Worm (Caenorhabditis elegans) whole organism, mixed stage, embryonic: ENCODE results near the gene lmtr-5.

Experiments
- ces-1 ChIP-seq: fragments of 150-350 bp; optimal IDR thresholded peaks from 2 replicates; lab custom pipeline; 2014; ENCODE audit warnings: missing biosample characterization, missing genetic modification reagents, missing genetic modification characterization
- elt-3 ChIP-seq: fragments of 150-350 bp; optimal IDR thresholded peaks from 2 replicates; lab custom pipeline; 2014; ENCODE audit warnings: missing biosample characterization, missing genetic modification characterization
- nhr-28 ChIP-seq: fragments of 150-350 bp; optimal IDR thresholded peaks from 2 replicates; lab custom pipeline; 2014; ENCODE audit warnings: missing biosample characterization, missing genetic modification characterization
- pha-4 ChIP-seq: fragments of 150-350 bp; optimal IDR thresholded peaks from 2 replicates; lab custom pipeline; 2018; ENCODE audit warnings: missing biosample characterization, missing genetic modification reagents, missing genetic modification characterization
- snpc-4 ChIP-seq: fragments of 150-350 bp; optimal IDR thresholded peaks from 2 replicates; lab custom pipeline; 2014; ENCODE audit warnings: missing biosample characterization, missing genetic modification characterization
- unc-62 ChIP-seq: fragments of 150-350 bp; optimal IDR thresholded peaks from 2 replicates; lab custom pipeline; 2014; ENCODE audit warnings: missing biosample characterization, missing genetic modification reagents, missing genetic modification characterization
- ztf-11 ChIP-seq: fragments of 150-350 bp; optimal IDR thresholded peaks from 2 replicates; lab custom pipeline; 2014; ENCODE audit warnings: missing biosample characterization, missing genetic modification characterization

DNA sequence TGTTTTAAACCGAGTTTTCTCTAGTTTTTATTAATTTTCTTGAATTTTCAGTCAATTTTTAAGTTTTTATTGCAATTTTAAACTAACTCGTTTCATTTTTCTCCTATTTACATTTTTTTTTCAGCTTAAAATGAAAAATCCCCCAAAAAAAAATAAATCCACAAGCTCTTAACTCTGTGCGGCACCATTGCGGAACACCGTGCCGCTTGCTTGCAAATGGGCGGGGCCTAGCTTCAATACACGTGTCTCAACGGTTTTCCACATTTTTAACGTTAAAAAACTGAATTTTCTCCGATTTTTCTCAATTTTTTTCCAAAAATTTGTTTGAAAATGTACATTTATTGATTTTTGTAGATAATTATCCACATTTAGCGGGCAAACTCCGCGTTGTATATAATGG is 8.5 kb upstream of the lmtr-5 start, which contains the start of gene R148.3:
- TF ChIP-seq snpc-4: no peak
- no peak for TF ChIP-seq unc-62
- no peak for TF ChIP-seq nhr-28
- TF ChIP-seq ztf-11: peak; percentile 62
- TF ChIP-seq ces-1 (GFP tag; lab: Kevin White, UChicago): peak; percentile 16
- no peak for TF ChIP-seq pha-4 (tag; lab: Kevin White, UChicago)
- TF ChIP-seq elt-3 (tag; lab: Kevin White, UChicago): no peak
